Worm (Caenorhabditis elegans): ENCODE data around the gene nlp-60.

DNA sequence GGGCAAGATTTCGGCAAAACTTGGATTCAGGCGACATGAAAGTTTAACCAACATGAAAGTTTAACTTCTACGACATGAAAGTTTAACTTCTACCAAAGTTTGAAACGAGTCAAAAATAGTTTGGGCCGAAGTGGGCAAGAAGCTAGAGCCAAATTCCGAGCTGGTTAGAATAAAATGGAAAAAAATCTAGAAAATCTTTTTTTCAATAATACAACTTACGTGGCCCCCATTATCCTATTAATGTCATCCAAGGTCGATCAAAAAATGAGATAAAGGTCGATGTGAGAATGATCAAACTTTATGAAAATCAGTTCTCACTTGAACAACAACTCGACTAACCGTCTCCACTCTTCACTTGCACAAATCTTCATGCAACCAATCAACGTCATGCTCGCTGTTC is 1.8 kb downstream of the nlp-60 start, which contains the start of gene F08B4.8:
- no peak for TF ChIP-seq nhr-11 (tag; optimal IDR thresholded peaks at IDR 0.05)
- no peak for TF ChIP-seq fkh-10 (GFP tag; optimal IDR thresholded peaks at IDR 0.05)
- TF ChIP-seq jun-1 (tag; optimal IDR thresholded peaks at IDR 0.05), result no peak
- TF ChIP-seq pha-4 (tag; optimal IDR thresholded peaks at IDR 0.05), result no peak
- TF ChIP-seq fos-1 (tag; optimal IDR thresholded peaks at IDR 0.05), result no peak
- no peak for TF ChIP-seq ceh-9 (tag; optimal IDR thresholded peaks at IDR 0.05)

Data from whole organism, L3 larva.